Worm (Caenorhabditis elegans) whole organism, young adult: ENCODE data around the gene sel-11.
A peak's percentile ranks its signal among the peaks of the same experiment; 100 is the strongest.

Source experiments
- B0336.3 ChIP-seq: fragments of 200-800 bp; sonication (Bioruptor generic); IDR thresholded peaks from 2 replicates; pipeline ENCODE4 v1.3.6; 2022; ENCODE audit warnings: missing genetic modification characterization, missing compliant biosample characterization
- C06A6.2 ChIP-seq: fragments of 200-800 bp; sonication (Bioruptor generic); conservative IDR thresholded peaks from 2 replicates; pipeline ENCODE4 v1.3.6; 2022; ENCODE audit warnings: missing genetic modification characterization, missing compliant biosample characterization
- D2030.7 ChIP-seq: fragments of 200-800 bp; sonication (Bioruptor generic); IDR thresholded peaks from 2 replicates; pipeline ENCODE4 v1.3.6; 2022; ENCODE audit warnings: missing genetic modification reagents, missing genetic modification characterization, missing compliant biosample characterization
- F22D6.2 ChIP-seq: sonication (generic microtip); optimal IDR thresholded peaks from 2 replicates; lab custom pipeline; 2016; ENCODE audit warnings: mild to moderate bottlenecking, missing genetic modification characterization, missing compliant biosample characterization
- F37B4.10 ChIP-seq: fragments of 200-800 bp; sonication (Bioruptor generic); IDR thresholded peaks from 2 replicates; pipeline ENCODE4 v1.3.6; 2022; ENCODE audit warnings: missing genetic modification characterization, missing compliant biosample characterization
- F57A8.1 ChIP-seq: fragments of 200-800 bp; sonication (Bioruptor generic); optimal IDR thresholded peaks from 2 replicates; lab custom pipeline; 2018; ENCODE audit warnings: mild to moderate bottlenecking, missing genetic modification characterization, moderate library complexity, missing compliant biosample characterization
- K11D2.4 ChIP-seq: fragments of 200-800 bp; sonication (Bioruptor generic); IDR thresholded peaks from 2 replicates; pipeline ENCODE4 v1.3.6; 2022; ENCODE audit warnings: missing genetic modification reagents, missing genetic modification characterization, missing compliant biosample characterization
- K12H6.12 ChIP-seq: fragments of 200-800 bp; sonication (Bioruptor generic); optimal IDR thresholded peaks from 2 replicates; lab custom pipeline; 2018; ENCODE audit warnings: mild to moderate bottlenecking, missing genetic modification characterization, missing compliant biosample characterization
- T07F8.4 ChIP-seq: sonication (generic microtip); optimal IDR thresholded peaks from 2 replicates; lab custom pipeline; 2016; ENCODE audit warnings: mild to moderate bottlenecking, missing genetic modification characterization, moderate library complexity, missing compliant biosample characterization
- T26A5.8 ChIP-seq: sonication (generic microtip); optimal IDR thresholded peaks from 2 replicates; lab custom pipeline; 2016; ENCODE audit warnings: missing genetic modification characterization, missing compliant biosample characterization
- Y53F4B.3 ChIP-seq: fragments of 200-800 bp; sonication (Bioruptor generic); IDR thresholded peaks from 2 replicates; pipeline ENCODE4 v1.3.6; 2022; ENCODE audit warnings: missing genetic modification reagents, missing genetic modification characterization, missing compliant biosample characterization
- Y53G8AR.9 ChIP-seq: fragments of 200-800 bp; sonication (Bioruptor generic); conservative IDR thresholded peaks from 2 replicates; pipeline ENCODE4 v1.3.6; 2022; ENCODE audit warnings: missing genetic modification reagents, missing genetic modification characterization, missing compliant biosample characterization
- Y67H2A.10 ChIP-seq: fragments of 200-800 bp; sonication (Bioruptor generic); conservative IDR thresholded peaks from 2 replicates; pipeline ENCODE4 v1.3.6; 2022; ENCODE audit warnings: missing genetic modification reagents, missing genetic modification characterization, missing compliant biosample characterization
- Y79H2A.3 ChIP-seq: fragments of 200-800 bp; sonication (Bioruptor generic); conservative IDR thresholded peaks from 2 replicates; pipeline ENCODE4 v1.3.6; 2022; ENCODE audit warnings: missing genetic modification reagents, missing genetic modification characterization, missing compliant biosample characterization
- ZK185.1 ChIP-seq: sonication (generic microtip); optimal IDR thresholded peaks from 2 replicates; lab custom pipeline; 2016; ENCODE audit warnings: mild to moderate bottlenecking, missing genetic modification characterization, missing compliant biosample characterization; ENCODE audit not compliant: poor library complexity, severe bottlenecking
- akir-1 ChIP-seq: fragments of 200-800 bp; sonication (Bioruptor generic); optimal IDR thresholded peaks from 2 replicates; lab custom pipeline; 2018; ENCODE audit warnings: mild to moderate bottlenecking, missing genetic modification characterization, moderate library complexity, missing compliant biosample characterization
- ama-1 ChIP-seq, 3 experiments: fragments of 150-350 bp in 1 of 3; sonication (generic microtip) in 2 of 3; optimal IDR thresholded peaks; 2 replicates each; lab custom pipeline; 2014 to 2018; ENCODE audit warnings: missing biosample characterization in 2 of 3, missing genetic modification characterization in 2 of 3, missing genetic modification reagents in 2 of 3
- atf-7 ChIP-seq: sonication (generic microtip); optimal IDR thresholded peaks from 2 replicates; lab custom pipeline; 2017; ENCODE audit warnings: mild to moderate bottlenecking, missing genetic modification characterization, missing compliant biosample characterization
- attf-5 ChIP-seq: fragments of 200-800 bp; sonication (Bioruptor generic); optimal IDR thresholded peaks from 2 replicates; lab custom pipeline; 2018; ENCODE audit warnings: mild to moderate bottlenecking, missing genetic modification characterization, missing compliant biosample characterization
- attf-6 ChIP-seq: fragments of 200-800 bp; sonication (Bioruptor generic); IDR thresholded peaks from 2 replicates; pipeline ENCODE4 v1.3.6; 2022; ENCODE audit warnings: missing genetic modification reagents, missing genetic modification characterization, missing compliant biosample characterization
- bed-1 ChIP-seq: fragments of 200-800 bp; sonication (Bioruptor generic); IDR thresholded peaks from 2 replicates; pipeline ENCODE4 v1.3.6; 2022; ENCODE audit warnings: missing genetic modification reagents, missing genetic modification characterization, missing compliant biosample characterization
- ccch-3 ChIP-seq: fragments of 200-800 bp; sonication (Bioruptor generic); optimal IDR thresholded peaks from 2 replicates; lab custom pipeline; 2018; ENCODE audit warnings: mild to moderate bottlenecking, missing genetic modification characterization, missing compliant biosample characterization
- cebp-1 ChIP-seq, 2 experiments: fragments of 200-800 bp in 1 of 2; sonication (Bioruptor generic) in 1 of 2; sonication (generic microtip) in 1 of 2; IDR thresholded peaks in 1 of 2; optimal IDR thresholded peaks in 1 of 2; 2 replicates each; pipeline versions ENCODE4 v1.3.6 to Lab custom; 2017 to 2022; ENCODE audit warnings: missing compliant biosample characterization in 2 of 2, missing genetic modification characterization in 2 of 2, mild to moderate bottlenecking in 1 of 2, missing genetic modification reagents in 1 of 2, moderate library complexity in 1 of 2
- ceh-58 ChIP-seq: fragments of 200-800 bp; sonication (Bioruptor generic); IDR thresholded peaks from 2 replicates; pipeline ENCODE4 v1.3.6; 2022; ENCODE audit warnings: missing genetic modification characterization, missing compliant biosample characterization
- ceh-79 ChIP-seq: sonication (generic microtip); optimal IDR thresholded peaks from 2 replicates; lab custom pipeline; 2017; ENCODE audit warnings: mild to moderate bottlenecking, missing genetic modification characterization, missing compliant biosample characterization
- egrh-3 ChIP-seq: fragments of 200-800 bp; sonication (Bioruptor generic); IDR thresholded peaks from 2 replicates; pipeline ENCODE4 v1.3.6; 2022; ENCODE audit warnings: missing genetic modification reagents, missing genetic modification characterization, missing compliant biosample characterization
- gei-17 ChIP-seq: fragments of 200-800 bp; sonication (Bioruptor generic); optimal IDR thresholded peaks from 2 replicates; lab custom pipeline; 2018; ENCODE audit warnings: mild to moderate bottlenecking, missing genetic modification characterization, missing compliant biosample characterization
- hmg-1.2 ChIP-seq: fragments of 200-800 bp; sonication (Bioruptor generic); IDR thresholded peaks from 2 replicates; pipeline ENCODE4 v1.3.6; 2022; ENCODE audit warnings: missing genetic modification reagents, missing genetic modification characterization, missing compliant biosample characterization
- hrde-1 ChIP-seq: sonication (generic microtip); optimal IDR thresholded peaks from 2 replicates; lab custom pipeline; 2016; ENCODE audit warnings: missing genetic modification characterization, mild to moderate bottlenecking, missing compliant biosample characterization, moderate library complexity, missing genotype, missing genetic modification reagents, borderline replicate concordance
- lag-1 ChIP-seq: fragments of 200-800 bp; sonication (Bioruptor generic); IDR thresholded peaks from 2 replicates; pipeline ENCODE4 v1.3.6; 2022; ENCODE audit warnings: missing genetic modification reagents, missing genetic modification characterization, missing compliant biosample characterization
- lin-35 ChIP-seq, 3 experiments: fragments of 150-350 bp in 2 of 3; sonication (generic microtip) in 1 of 3; optimal IDR thresholded peaks; 2 replicates each; lab custom pipeline; 2014 to 2018; ENCODE audit warnings: missing biosample characterization in 3 of 3, missing genetic modification characterization in 3 of 3, missing genetic modification reagents in 3 of 3
- lin-40 ChIP-seq: sonication (generic microtip); optimal IDR thresholded peaks from 2 replicates; lab custom pipeline; 2016; ENCODE audit warnings: missing genetic modification characterization, mild to moderate bottlenecking, missing compliant biosample characterization, missing genotype, missing genetic modification reagents
- lsl-1 ChIP-seq: fragments of 200-800 bp; sonication (Bioruptor generic); optimal IDR thresholded peaks from 2 replicates; lab custom pipeline; 2018; ENCODE audit warnings: mild to moderate bottlenecking, missing genetic modification characterization, moderate library complexity, missing compliant biosample characterization
- madf-6 ChIP-seq: fragments of 200-800 bp; sonication (Bioruptor generic); IDR thresholded peaks from 2 replicates; pipeline ENCODE4 v1.3.6; 2022; ENCODE audit warnings: missing genetic modification reagents, missing genetic modification characterization, missing compliant biosample characterization
- mel-28 ChIP-seq: sonication (generic microtip); optimal IDR thresholded peaks from 2 replicates; lab custom pipeline; 2016; ENCODE audit warnings: borderline replicate concordance, mild to moderate bottlenecking, missing genetic modification characterization, missing compliant biosample characterization
- nhr-80 ChIP-seq: sonication (generic microtip); optimal IDR thresholded peaks from 2 replicates; lab custom pipeline; 2016; ENCODE audit warnings: missing genetic modification characterization, missing compliant biosample characterization
- nhr-90 ChIP-seq: sonication (generic microtip); optimal IDR thresholded peaks from 2 replicates; lab custom pipeline; 2016; ENCODE audit warnings: missing genotype, mild to moderate bottlenecking, missing genetic modification characterization, missing compliant biosample characterization
- repo-1 ChIP-seq: sonication (generic microtip); optimal IDR thresholded peaks from 2 replicates; lab custom pipeline; 2017; ENCODE audit warnings: mild to moderate bottlenecking, missing genetic modification characterization, missing compliant biosample characterization
- rpc-1 ChIP-seq, 2 experiments: fragments of 150-350 bp in 1 of 2; sonication (generic microtip) in 1 of 2; optimal IDR thresholded peaks; 2 replicates each; lab custom pipeline; 2014 to 2018; ENCODE audit warnings: missing biosample characterization in 1 of 2, missing genetic modification characterization in 1 of 2, missing genetic modification reagents in 1 of 2, missing genotype in 1 of 2
- snpc-1.3 ChIP-seq: sonication (generic microtip); optimal IDR thresholded peaks from 2 replicates; lab custom pipeline; 2017; ENCODE audit warnings: missing genetic modification characterization, mild to moderate bottlenecking, missing compliant biosample characterization, antibody characterized with exemption, moderate library complexity, missing genotype, missing genetic modification reagents; ENCODE audit not compliant: insufficient read depth
- snpc-4 ChIP-seq, 5 experiments: fragments of 150-350 bp in 1 of 5; sonication (generic microtip) in 4 of 5; optimal IDR thresholded peaks; 2 replicates each; lab custom pipeline; 2014 to 2018; ENCODE audit warnings: missing genetic modification characterization in 5 of 5, missing biosample characterization in 3 of 5, antibody characterized with exemption in 2 of 5, mild to moderate bottlenecking in 2 of 5, missing compliant biosample characterization in 2 of 5, missing genotype in 2 of 5, moderate library complexity in 2 of 5, missing genetic modification reagents in 1 of 5
- somi-1 ChIP-seq: fragments of 200-800 bp; sonication (Bioruptor generic); optimal IDR thresholded peaks from 2 replicates; lab custom pipeline; 2018; ENCODE audit warnings: mild to moderate bottlenecking, missing genetic modification characterization, missing compliant biosample characterization
- sptf-2 ChIP-seq: fragments of 200-800 bp; sonication (Bioruptor generic); optimal IDR thresholded peaks from 2 replicates; lab custom pipeline; 2018; ENCODE audit warnings: mild to moderate bottlenecking, missing genetic modification characterization, missing compliant biosample characterization
- tlf-1 ChIP-seq: fragments of 200-800 bp; sonication (Bioruptor generic); optimal IDR thresholded peaks from 2 replicates; lab custom pipeline; 2018; ENCODE audit warnings: mild to moderate bottlenecking, missing genetic modification characterization, missing compliant biosample characterization
- zfh-2 ChIP-seq: fragments of 200-800 bp; sonication (Bioruptor generic); conservative IDR thresholded peaks from 2 replicates; pipeline ENCODE4 v1.3.6; 2022; ENCODE audit warnings: missing genetic modification reagents, missing genetic modification characterization, missing compliant biosample characterization
- ztf-22 ChIP-seq: fragments of 200-800 bp; sonication (Bioruptor generic); optimal IDR thresholded peaks from 2 replicates; lab custom pipeline; 2018; ENCODE audit warnings: mild to moderate bottlenecking, missing genetic modification characterization, moderate library complexity, missing compliant biosample characterization

sel-11 gene

ce11 chrV:11817263-11817726 lies 50.2 kb downstream of the sel-11 start (continued):
- TF ChIP-seq F57A8.1 (GFP tag; lab: Kevin White, UChicago) (no peak), hrde-1 (tag; lab: Kevin White, UChicago) (no peak), madf-6 (peak; percentile 59), rpc-1 (optimal IDR thresholded peaks at IDR 0.05; lab: Kevin White, UChicago) (no peak), rpc-1 (tag; optimal IDR thresholded peaks at IDR 0.05; lab: Kevin White, UChicago) (no peak), cebp-1 (GFP tag; IDR thresholded peaks at IDR 0.05; lab: Robert Waterston, UW) (peak; percentile 43; the same call in 1 of the 2 replicates), cebp-1 (tag; optimal IDR thresholded peaks at IDR 0.05; lab: Kevin White, UChicago) (peak; percentile 30), ceh-58 (GFP tag; lab: Robert Waterston, UW) (0 out of 2 replicates have a peak, but pooled peaks have one; percentile 64), lin-35 (GFP tag; optimal IDR thresholded peaks at IDR 0.05; lab: Kevin White, UChicago) (no peak), T26A5.8 (tag; lab: Kevin White, UChicago) (no peak), ZK185.1 (tag; lab: Kevin White, UChicago) (no peak), nhr-90 (tag; lab: Kevin White, UChicago) (no peak), somi-1 (GFP tag; lab: Kevin White, UChicago) (no peak), repo-1 (tag; lab: Kevin White, UChicago) (peak; percentile 82), Y53F4B.3 (GFP tag; lab: Robert Waterston, UW) (no peak), zfh-2 (GFP tag; lab: Robert Waterston, UW) (no peak), ceh-79 (no peak), akir-1 (GFP tag; lab: Kevin White, UChicago) (no peak), mel-28 (no peak), egrh-3 (GFP tag; lab: Robert Waterston, UW) (no peak), tlf-1 (peak; percentile 55), snpc-1.3 (tag; lab: Kevin White, UChicago) (no peak), attf-6 (GFP tag; lab: Robert Waterston, UW) (no peak), K12H6.12 (tag; lab: Kevin White, UChicago) (no peak), D2030.7 (GFP tag; lab: Robert Waterston, UW) (no peak), attf-5 (GFP tag; lab: Kevin White, UChicago) (no peak), nhr-80 (tag; lab: Kevin White, UChicago) (no peak), ama-1 (optimal IDR thresholded peaks at IDR 0.05; lab: Kevin White, UChicago) (no peak), ama-1 (GFP tag; optimal IDR thresholded peaks at IDR 0.05; lab: Kevin White, UChicago) (no peak), ztf-22 (GFP tag; lab: Kevin White, UChicago) (no peak), B0336.3 (no peak), atf-7 (tag; lab: Kevin White, UChicago) (no peak), lin-40 (tag; lab: Kevin White, UChicago) (no peak), lsl-1 (GFP tag; lab: Kevin White, UChicago) (no peak), sptf-2 (no peak), hmg-1.2 (GFP tag; lab: Robert Waterston, UW) (peak; percentile 15; the same call in 1 of the 2 replicates), F22D6.2 (no peak), Y79H2A.3 (GFP tag; lab: Robert Waterston, UW) (no peak), T07F8.4 (tag; lab: Kevin White, UChicago) (no peak), K11D2.4 (GFP tag; lab: Robert Waterston, UW) (0 out of 2 replicates have a peak, but pooled peaks have one; percentile 51), gei-17 (no peak), F37B4.10 (GFP tag; lab: Robert Waterston, UW) (no peak), ccch-3 (GFP tag; lab: Kevin White, UChicago) (no peak), Y67H2A.10 (no peak), C06A6.2 (GFP tag; lab: Robert Waterston, UW) (peak; percentile 16; the same call in 1 of the 2 replicates), bed-1 (GFP tag; lab: Robert Waterston, UW) (no peak), snpc-4 (GFP tag; optimal IDR thresholded peaks at IDR 0.05; lab: Kevin White, UChicago) (no peak), snpc-4 (tag; optimal IDR thresholded peaks at IDR 0.05; lab: Kevin White, UChicago) (no peak), lag-1 (GFP tag; lab: Robert Waterston, UW) (no peak), Y53G8AR.9 (peak; percentile 91)
